Worm (Caenorhabditis elegans) whole organism, early embryonic: Measurements from ENCODE around the gene Y75B12B.13.

ENCODE experiments used
- B0310.2 ChIP-seq: sonication (generic microtip); optimal IDR thresholded peaks from 2 replicates; lab custom pipeline; 2016; ENCODE audit warnings: mild to moderate bottlenecking, missing genetic modification characterization, missing compliant biosample characterization
- F13C5.2 ChIP-seq: sonication (generic microtip); optimal IDR thresholded peaks from 2 replicates; lab custom pipeline; 2017; ENCODE audit warnings: mild to moderate bottlenecking, missing genetic modification characterization, inconsistent platforms, missing compliant biosample characterization
- aly-1 ChIP-seq: sonication (generic microtip); optimal IDR thresholded peaks from 2 replicates; lab custom pipeline; 2016; ENCODE audit warnings: missing genetic modification characterization, missing compliant biosample characterization
- ama-1 ChIP-seq: fragments of 150-350 bp; optimal IDR thresholded peaks from 2 replicates; lab custom pipeline; 2014
- ceh-13 ChIP-seq: fragments of 200-800 bp; sonication (Bioruptor generic); optimal IDR thresholded peaks from 2 replicates; lab custom pipeline; 2018; ENCODE audit warnings: mild to moderate bottlenecking, missing genetic modification characterization, missing compliant biosample characterization
- ceh-36 ChIP-seq: sonication (generic microtip); optimal IDR thresholded peaks from 2 replicates; lab custom pipeline; 2016; ENCODE audit warnings: missing genetic modification characterization, inconsistent platforms, missing compliant biosample characterization
- ets-7 ChIP-seq: sonication (generic microtip); optimal IDR thresholded peaks from 2 replicates; lab custom pipeline; 2016; ENCODE audit warnings: missing genotype, missing genetic modification characterization, missing compliant biosample characterization
- flt-1 ChIP-seq: fragments of 200-800 bp; sonication (Bioruptor generic); IDR thresholded peaks from 2 replicates; pipeline ENCODE4 v1.3.6; 2022; ENCODE audit warnings: missing genetic modification characterization, missing compliant biosample characterization
- hmbx-1 ChIP-seq: sonication (generic microtip); optimal IDR thresholded peaks from 2 replicates; lab custom pipeline; 2016; ENCODE audit warnings: mild to moderate bottlenecking, missing genetic modification characterization, missing compliant biosample characterization
- hmg-4 ChIP-seq: fragments of 200-800 bp; sonication (Bioruptor generic); optimal IDR thresholded peaks from 2 replicates; lab custom pipeline; 2018; ENCODE audit warnings: mild to moderate bottlenecking, missing genetic modification characterization, missing compliant biosample characterization
- hnd-1 ChIP-seq: sonication (generic microtip); optimal IDR thresholded peaks from 2 replicates; lab custom pipeline; 2016; ENCODE audit warnings: missing genetic modification characterization, missing compliant biosample characterization
- pes-1 ChIP-seq: fragments of 200-800 bp; sonication (Bioruptor generic); IDR thresholded peaks from 2 replicates; pipeline ENCODE4 v1.3.6; 2022; ENCODE audit warnings: missing genetic modification reagents, missing genetic modification characterization, missing compliant biosample characterization
- scrt-1 ChIP-seq: fragments of 200-800 bp; sonication (Bioruptor generic); IDR thresholded peaks from 2 replicates; pipeline ENCODE4 v1.3.6; 2022; ENCODE audit warnings: missing genetic modification characterization, missing compliant biosample characterization
- sea-1 ChIP-seq: fragments of 200-800 bp; sonication (Bioruptor generic); conservative IDR thresholded peaks from 2 replicates; pipeline ENCODE4 v1.3.6; 2022; ENCODE audit warnings: missing genetic modification characterization, missing compliant biosample characterization
- tbx-11 ChIP-seq: fragments of 200-800 bp; sonication (Bioruptor generic); IDR thresholded peaks from 2 replicates; pipeline ENCODE4 v1.3.6; 2022; ENCODE audit warnings: missing genetic modification characterization, missing compliant biosample characterization
- tbx-37 ChIP-seq: fragments of 200-800 bp; sonication (Bioruptor generic); conservative IDR thresholded peaks from 2 replicates; pipeline ENCODE4 v1.3.6; 2022; ENCODE audit warnings: missing genetic modification reagents, missing genetic modification characterization, missing compliant biosample characterization
- tra-4 ChIP-seq: sonication (generic microtip); optimal IDR thresholded peaks from 2 replicates; lab custom pipeline; 2017; ENCODE audit warnings: missing genetic modification characterization, missing compliant biosample characterization

Y75B12B.13 gene

DNA sequence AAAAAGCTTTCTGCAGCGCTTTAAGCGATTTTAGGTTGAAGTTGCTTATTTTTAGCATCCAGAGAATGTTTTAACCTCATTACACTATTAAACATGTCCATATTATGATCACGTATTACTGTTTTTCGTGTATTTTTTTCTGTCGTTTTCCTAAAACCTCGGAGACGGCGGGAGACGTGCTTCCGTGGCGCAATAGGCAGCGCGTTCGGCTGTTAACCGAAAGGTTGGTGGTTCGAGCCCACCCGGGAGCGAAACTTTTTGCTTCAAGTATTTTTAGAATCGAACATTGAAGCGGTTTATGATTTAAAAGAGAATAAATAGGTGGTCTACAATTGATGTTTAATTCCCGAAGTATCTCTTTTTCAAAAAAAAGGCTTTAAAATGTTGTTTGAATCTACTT is 37.3 kb downstream of the Y75B12B.13 start:
- TF ChIP-seq F13C5.2 = no peak
- no peak for TF ChIP-seq hmbx-1 (tag; lab: Kevin White, UChicago)

DNA sequence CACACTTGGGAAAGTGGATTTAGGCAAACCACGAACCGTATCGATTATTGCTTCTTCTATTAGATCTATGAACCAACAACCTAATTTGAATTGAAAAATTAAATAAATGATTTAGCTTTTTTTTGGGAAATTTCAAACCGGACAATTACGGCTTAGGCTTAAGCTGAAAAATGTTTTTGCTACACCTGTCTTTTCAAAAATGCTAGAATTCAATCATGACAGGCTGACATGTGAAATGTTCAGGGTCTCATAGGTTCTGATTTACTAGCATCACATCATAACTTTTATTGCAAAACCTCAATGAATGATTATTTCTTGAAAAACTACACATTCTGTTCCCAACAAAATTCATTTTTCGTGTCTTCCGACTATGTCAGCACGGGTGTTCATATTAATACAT is 40.5 kb downstream of the Y75B12B.13 start, which contains the start of gene srh-55:
srh-55 (plus strand) TSS at position 301 of the 400 bp plus-strand sequence.
- no peak for TF ChIP-seq ets-7 (tag; lab: Kevin White, UChicago)
- TF ChIP-seq aly-1 = no peak
- no peak for TF ChIP-seq ceh-36 (tag; lab: Kevin White, UChicago)
- TF ChIP-seq hmg-4 (GFP tag; lab: Kevin White, UChicago) = no peak
- TF ChIP-seq hmbx-1 (tag; lab: Kevin White, UChicago) = no peak
- no peak for TF ChIP-seq sea-1 (GFP tag; lab: Robert Waterston, UW)

DNA sequence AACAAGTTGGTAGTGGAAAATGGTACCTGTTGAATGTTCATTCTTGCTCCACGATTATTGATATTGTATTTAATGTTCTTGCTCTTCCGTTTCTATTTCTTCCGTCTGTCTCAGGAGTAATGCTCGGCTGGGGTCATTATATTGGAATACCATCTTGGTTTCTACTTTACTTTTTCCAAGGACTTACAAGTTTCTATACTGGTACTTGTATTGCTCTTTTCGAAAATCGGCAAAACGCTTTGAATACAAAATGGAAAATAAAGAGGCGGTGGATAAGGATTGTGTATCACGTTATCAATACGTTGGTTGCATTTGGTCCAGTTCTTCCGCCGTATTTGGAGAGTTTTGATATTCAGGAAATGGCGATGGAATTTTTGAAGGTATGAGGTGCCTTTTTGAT is 41.8 kb downstream of the Y75B12B.13 start:
- TF ChIP-seq sea-1 (GFP tag; lab: Robert Waterston, UW) (no peak), scrt-1 (GFP tag; lab: Robert Waterston, UW) (no peak), hmbx-1 (tag; lab: Kevin White, UChicago) (no peak), hnd-1 (tag; lab: Kevin White, UChicago) (no peak), tra-4 (tag; lab: Kevin White, UChicago) (no peak)

DNA sequence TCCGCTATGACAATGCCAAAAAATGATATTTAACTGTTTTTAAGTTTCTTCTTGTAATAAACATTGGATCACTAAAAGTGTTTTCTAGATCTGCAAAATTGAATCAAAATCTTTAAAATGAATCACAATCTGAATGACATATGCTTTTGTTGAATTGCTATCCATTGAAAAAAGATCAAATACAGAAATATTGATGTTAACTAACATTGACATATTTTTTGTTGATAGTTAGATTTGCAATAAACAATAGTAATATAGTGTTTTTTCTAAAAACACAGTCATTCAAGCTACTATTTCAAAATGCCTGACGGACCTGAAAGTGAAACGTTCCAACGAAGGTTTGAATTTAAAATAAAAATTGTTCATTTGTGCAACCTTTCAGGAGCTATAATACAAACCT is 43.1 kb downstream of the Y75B12B.13 start, which contains the start of gene T09F5.2:
T09F5.2 (plus strand) TSS at position 301 of the 400 bp plus-strand sequence.
- TF ChIP-seq flt-1 (no peak), F13C5.2 (no peak), hmbx-1 (tag; lab: Kevin White, UChicago) (no peak), hnd-1 (tag; lab: Kevin White, UChicago) (no peak), ceh-13 (GFP tag; lab: Kevin White, UChicago) (no peak), aly-1 (no peak), tbx-11 (GFP tag; lab: Robert Waterston, UW) (no peak), sea-1 (GFP tag; lab: Robert Waterston, UW) (no peak), hmg-4 (GFP tag; lab: Kevin White, UChicago) (no peak), scrt-1 (GFP tag; lab: Robert Waterston, UW) (no peak), B0310.2 (tag; lab: Kevin White, UChicago) (no peak), ets-7 (tag; lab: Kevin White, UChicago) (no peak), tbx-37 (no peak), pes-1 (no peak), ceh-36 (tag; lab: Kevin White, UChicago) (no peak), ama-1 (lab: Kevin White, UChicago) (no peak), tra-4 (tag; lab: Kevin White, UChicago) (no peak)

DNA sequence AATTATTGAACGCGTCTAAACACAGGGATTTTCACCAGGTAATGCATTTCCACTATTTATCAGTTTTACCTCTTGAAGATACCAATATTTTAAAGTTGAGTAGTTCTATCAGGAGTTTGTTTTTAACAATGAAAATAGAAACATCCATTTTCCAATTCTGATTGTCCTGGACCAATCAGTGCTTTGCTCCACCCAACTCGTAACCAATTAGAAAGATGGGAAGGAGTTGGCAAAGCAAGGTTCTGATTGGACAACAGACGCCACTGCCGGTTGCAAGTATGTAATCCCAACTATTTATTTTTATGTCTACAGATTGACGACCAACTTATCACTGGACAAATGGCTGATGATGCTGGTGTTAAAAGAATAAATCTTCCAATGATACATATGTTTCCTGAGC is 43.6 kb downstream of the Y75B12B.13 start:
- TF ChIP-seq sea-1 (GFP tag; lab: Robert Waterston, UW) (no peak), scrt-1 (GFP tag; lab: Robert Waterston, UW) (no peak), flt-1 (no peak), tra-4 (tag; lab: Kevin White, UChicago) (no peak), hnd-1 (tag; lab: Kevin White, UChicago) (no peak), F13C5.2 (no peak), pes-1 (no peak), B0310.2 (tag; lab: Kevin White, UChicago) (no peak), ama-1 (lab: Kevin White, UChicago) (no peak), aly-1 (no peak), tbx-37 (no peak), ceh-36 (tag; lab: Kevin White, UChicago) (no peak), tbx-11 (GFP tag; lab: Robert Waterston, UW) (no peak), ets-7 (tag; lab: Kevin White, UChicago) (no peak), ceh-13 (GFP tag; lab: Kevin White, UChicago) (no peak), hmbx-1 (tag; lab: Kevin White, UChicago) (no peak), hmg-4 (GFP tag; lab: Kevin White, UChicago) (no peak)

DNA sequence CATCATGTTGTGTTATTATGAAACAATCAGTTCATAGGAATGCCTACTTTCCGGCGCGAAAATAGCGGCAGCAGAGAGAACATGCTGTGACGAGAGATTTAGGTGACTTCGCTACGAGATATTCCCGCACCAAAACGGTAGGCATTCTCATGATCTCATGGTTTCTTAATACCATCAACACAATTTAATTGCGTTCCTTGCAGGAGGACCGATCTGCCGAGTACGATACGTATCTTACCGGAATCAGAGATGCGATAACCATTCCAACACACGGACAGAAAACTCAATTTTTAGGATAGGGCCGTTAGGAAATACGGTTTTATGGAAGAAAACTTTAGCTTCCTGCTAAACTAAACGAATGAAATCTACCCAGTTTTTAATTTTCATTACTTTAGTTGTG is 45.0 kb downstream of the Y75B12B.13 start, which contains the start of gene T09F5.1:
T09F5.1 (plus strand) TSS at position 301 of the 400 bp plus-strand sequence.
- TF ChIP-seq flt-1 (no peak), ceh-36 (tag; lab: Kevin White, UChicago) (no peak)

DNA sequence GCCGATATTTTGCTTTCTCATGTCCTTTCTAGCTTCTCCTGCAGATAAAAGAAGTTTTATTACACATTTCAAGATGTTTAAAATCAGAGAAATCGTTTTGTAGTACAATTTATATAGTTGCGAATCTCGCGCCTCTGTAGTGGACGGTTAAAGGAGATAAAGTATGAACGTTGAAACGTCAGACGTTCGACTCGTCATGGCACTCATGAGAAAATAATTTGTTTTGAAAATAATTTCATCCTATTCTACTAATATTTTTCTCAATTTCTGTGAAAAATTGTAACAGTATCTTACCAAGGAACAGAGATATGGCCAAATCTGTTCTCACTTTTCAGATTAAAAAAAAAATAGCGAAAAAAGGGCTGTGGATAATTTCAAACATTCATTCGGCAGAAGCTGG is 46.0 kb downstream of the Y75B12B.13 start, which contains the start of gene T09F5.20:
T09F5.20 (minus strand) TSS at position 101 of the 400 bp plus-strand sequence.
- TF ChIP-seq F13C5.2 (no peak), B0310.2 (tag; lab: Kevin White, UChicago) (no peak), ceh-13 (GFP tag; lab: Kevin White, UChicago) (no peak), ceh-36 (tag; lab: Kevin White, UChicago) (no peak), pes-1 (no peak), ets-7 (tag; lab: Kevin White, UChicago) (no peak), tbx-37 (no peak), tra-4 (tag; lab: Kevin White, UChicago) (no peak), scrt-1 (GFP tag; lab: Robert Waterston, UW) (no peak), sea-1 (GFP tag; lab: Robert Waterston, UW) (no peak), hnd-1 (tag; lab: Kevin White, UChicago) (no peak), hmbx-1 (tag; lab: Kevin White, UChicago) (no peak), ama-1 (lab: Kevin White, UChicago) (no peak)

DNA sequence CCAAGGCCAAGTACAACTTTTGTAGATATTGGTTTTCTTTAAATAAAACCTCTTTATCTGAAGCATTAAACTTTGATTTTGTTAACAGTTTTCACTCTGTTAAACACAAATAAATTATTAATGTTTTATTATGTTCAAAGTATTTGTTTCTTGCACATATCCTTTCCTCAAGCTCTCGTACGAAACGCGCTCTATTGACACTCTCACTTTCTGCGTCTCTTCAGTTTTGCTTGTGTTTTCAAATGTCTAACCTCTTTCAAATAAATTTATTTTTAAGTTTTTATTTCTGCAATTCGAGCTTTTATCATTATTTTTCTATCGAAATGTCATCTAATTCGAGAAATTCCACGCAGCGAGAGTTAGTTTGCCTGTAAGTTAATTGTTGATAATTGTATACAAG is 50.0 kb downstream of the Y75B12B.13 start, which contains the start of gene K08F9.4:
K08F9.4 (plus strand) TSS at position 222 of the 400 bp plus-strand sequence.
- TF ChIP-seq aly-1 (no peak), ets-7 (tag; lab: Kevin White, UChicago) (no peak)
